Worm (Caenorhabditis elegans) whole organism, L3 larva: ENCODE results near the gene Y57G11C.52.

ENCODE experiments used
- nhr-43 ChIP-seq: sonication (generic microtip); optimal IDR thresholded peaks from 2 replicates; lab custom pipeline; 2016; ENCODE audit warnings: mild to moderate bottlenecking, missing genetic modification characterization, missing compliant biosample characterization; ENCODE audit not compliant: poor library complexity, severe bottlenecking
- pha-4 ChIP-seq: fragments of 150-350 bp; optimal IDR thresholded peaks from 2 replicates; lab custom pipeline; 2014; ENCODE audit warnings: missing biosample characterization, missing genetic modification reagents, missing genetic modification characterization

- TF ChIP-seq pha-4 (tag; lab: Kevin White, UChicago): no peak
- no peak for TF ChIP-seq nhr-43 (tag; lab: Kevin White, UChicago)
Observed at ce11 chrIV:14836885-14837284, 16.9 kb upstream of the Y57G11C.52 start, which contains the start of gene Y57G11C.22.
